Worm (Caenorhabditis elegans) whole organism, mixed stage, embryonic: ENCODE measurements around the gene ser-6.

Experiments
- elt-1 ChIP-seq: sonication (generic microtip); optimal IDR thresholded peaks from 2 replicates; lab custom pipeline; 2017; ENCODE audit warnings: missing genetic modification characterization, mild to moderate bottlenecking, missing compliant biosample characterization, antibody characterized with exemption, moderate library complexity, borderline replicate concordance; ENCODE audit not compliant: insufficient read depth
- elt-3 ChIP-seq: fragments of 150-350 bp; optimal IDR thresholded peaks from 2 replicates; lab custom pipeline; 2014; ENCODE audit warnings: missing biosample characterization, missing genetic modification characterization
- lsy-2 ChIP-seq: fragments of 150-350 bp; optimal IDR thresholded peaks from 2 replicates; lab custom pipeline; 2014; ENCODE audit warnings: missing biosample characterization, missing genetic modification characterization
- mep-1 ChIP-seq: fragments of 150-350 bp; optimal IDR thresholded peaks from 2 replicates; lab custom pipeline; 2017; ENCODE audit warnings: missing biosample characterization, missing genetic modification reagents, missing genetic modification characterization, inconsistent platforms
- nhr-12 ChIP-seq: fragments of 150-350 bp; optimal IDR thresholded peaks from 2 replicates; lab custom pipeline; 2014; ENCODE audit warnings: missing biosample characterization, missing genetic modification characterization
- nhr-237 ChIP-seq: fragments of 150-350 bp; optimal IDR thresholded peaks from 2 replicates; lab custom pipeline; 2014; ENCODE audit warnings: missing biosample characterization, missing genetic modification characterization
- pha-4 ChIP-seq: fragments of 150-350 bp; optimal IDR thresholded peaks from 2 replicates; lab custom pipeline; 2018; ENCODE audit warnings: missing biosample characterization, missing genetic modification reagents, missing genetic modification characterization
- sem-2 ChIP-seq: fragments of 200-800 bp; sonication (Bioruptor generic); optimal IDR thresholded peaks from 2 replicates; lab custom pipeline; 2018; ENCODE audit warnings: mild to moderate bottlenecking, missing genetic modification characterization, missing compliant biosample characterization
- snpc-4 ChIP-seq: fragments of 150-350 bp; optimal IDR thresholded peaks from 2 replicates; lab custom pipeline; 2014; ENCODE audit warnings: missing biosample characterization, missing genetic modification characterization
- sptf-1 ChIP-seq: sonication (generic microtip); optimal IDR thresholded peaks from 2 replicates; lab custom pipeline; 2017; ENCODE audit warnings: mild to moderate bottlenecking, missing genetic modification characterization, moderate library complexity, missing compliant biosample characterization
- unc-39 ChIP-seq: fragments of 150-350 bp; optimal IDR thresholded peaks from 2 replicates; lab custom pipeline; 2014; ENCODE audit warnings: missing biosample characterization, missing genetic modification characterization
- unc-62 ChIP-seq: fragments of 150-350 bp; optimal IDR thresholded peaks from 2 replicates; lab custom pipeline; 2014; ENCODE audit warnings: missing biosample characterization, missing genetic modification reagents, missing genetic modification characterization
- ztf-11 ChIP-seq: fragments of 150-350 bp; optimal IDR thresholded peaks from 2 replicates; lab custom pipeline; 2014; ENCODE audit warnings: missing biosample characterization, missing genetic modification characterization

ce11 chrIV:2960242-2960641 lies 344 bp downstream of the ser-6 start:
- TF ChIP-seq unc-39 (tag; lab: Kevin White, UChicago) (no peak), snpc-4 (no peak), mep-1 (no peak), nhr-237 (no peak), ztf-11 (tag; lab: Kevin White, UChicago) (no peak), elt-1 (tag; lab: Kevin White, UChicago) (no peak), pha-4 (no peak), lsy-2 (no peak), sem-2 (GFP tag; lab: Kevin White, UChicago) (no peak), sptf-1 (tag; lab: Kevin White, UChicago) (no peak), unc-62 (GFP tag; lab: Kevin White, UChicago) (no peak), elt-3 (tag; lab: Kevin White, UChicago) (no peak), nhr-12 (tag; lab: Kevin White, UChicago) (no peak)
